Worm (Caenorhabditis elegans): ENCODE data around the gene ugt-40.

The ugt-40 gene

ce11 chrV:7129460-7129859 is 12.3 kb downstream of the ugt-40 start, which contains the start of gene T01C4.8:
TSS of gene T01C4.8 (minus strand) at chrV:7129560.
- TF ChIP-seq ama-1 (optimal IDR thresholded peaks at IDR 0.05) (no peak), nhr-76 (tag; optimal IDR thresholded peaks at IDR 0.05) (no peak), snpc-1.2 (GFP tag; IDR thresholded peaks at IDR 0.05) (no peak), mep-1 (tag; optimal IDR thresholded peaks at IDR 0.05) (no peak), zfp-2 (tag; optimal IDR thresholded peaks at IDR 0.05) (no peak), set-16 (GFP tag; IDR thresholded peaks at IDR 0.05) (no peak), lin-1 (GFP tag; IDR thresholded peaks at IDR 0.05) (no peak), unc-39 (tag; optimal IDR thresholded peaks at IDR 0.05) (no peak), nhr-6 (tag; optimal IDR thresholded peaks at IDR 0.05) (no peak), nhr-41 (GFP tag; IDR thresholded peaks at IDR 0.05) (no peak), nhr-102 (tag; optimal IDR thresholded peaks at IDR 0.05) (no peak), lim-7 (GFP tag; IDR thresholded peaks at IDR 0.05) (no peak), sdz-12 (GFP tag; optimal IDR thresholded peaks at IDR 0.05) (no peak)

ce11 chrV:7123979-7124378 is 17.8 kb downstream of the ugt-40 start:
- TF ChIP-seq unc-62 (GFP tag; optimal IDR thresholded peaks at IDR 0.05 in 1 of 2) (peak in 1 of 2 experiments; percentile 96), unc-62 (tag; optimal IDR thresholded peaks at IDR 0.05) (no peak), daf-8 (GFP tag; IDR thresholded peaks at IDR 0.05) (no peak)

- TF ChIP-seq ama-1 (optimal IDR thresholded peaks at IDR 0.05) (no peak), aha-1 (tag) (peak; percentile 91), unc-62 (GFP tag; optimal IDR thresholded peaks at IDR 0.05 in 1 of 2) (peak in 1 of 2 experiments; percentile 67), unc-62 (tag; optimal IDR thresholded peaks at IDR 0.05) (no peak)
Observed at ce11 chrV:7123188-7123708, 18.5 kb downstream of the ugt-40 start, which contains the start of gene lmd-5. TSS of gene lmd-5 (plus strand) at chrV:7123658.

ce11 chrV:7120168-7120567 is 21.6 kb downstream of the ugt-40 start, which contains the start of gene srx-34:
TSS of gene srx-34 (minus strand) at chrV:7120268.
- TF ChIP-seq nhr-76 (tag; optimal IDR thresholded peaks at IDR 0.05): no peak
- TF ChIP-seq fkh-10 (GFP tag; optimal IDR thresholded peaks at IDR 0.05): no peak
- TF ChIP-seq lin-29 (GFP tag; IDR thresholded peaks at IDR 0.05): no peak
- TF ChIP-seq ceh-82 (tag; optimal IDR thresholded peaks at IDR 0.05): no peak
- TF ChIP-seq nhr-111 (GFP tag; optimal IDR thresholded peaks at IDR 0.05): no peak
- TF ChIP-seq ztf-11 (tag; optimal IDR thresholded peaks at IDR 0.05): no peak
- no peak for TF ChIP-seq F37D6.2 (tag; optimal IDR thresholded peaks at IDR 0.05)
- TF ChIP-seq spr-3 (GFP tag; optimal IDR thresholded peaks at IDR 0.05): no peak
- TF ChIP-seq lim-7 (GFP tag; IDR thresholded peaks at IDR 0.05): no peak
- TF ChIP-seq set-16 (GFP tag; IDR thresholded peaks at IDR 0.05): no peak
- TF ChIP-seq snpc-1.2 (GFP tag; IDR thresholded peaks at IDR 0.05): no peak
- no peak for TF ChIP-seq mdt-29 (GFP tag; IDR thresholded peaks at IDR 0.05)
- no peak for TF ChIP-seq jun-1 (tag; optimal IDR thresholded peaks at IDR 0.05)
- TF ChIP-seq duxl-1 (tag; optimal IDR thresholded peaks at IDR 0.05; ENCODE audit: poor library complexity): no peak
- TF ChIP-seq F49E8.2 (tag; optimal IDR thresholded peaks at IDR 0.05; ENCODE audit: borderline replicate concordance): no peak
- no peak for TF ChIP-seq Y105C5A.15 (GFP tag; IDR thresholded peaks at IDR 0.05)
- TF ChIP-seq D1046.2 (GFP tag; IDR thresholded peaks at IDR 0.05): no peak
- no peak for TF ChIP-seq zip-2 (tag; optimal IDR thresholded peaks at IDR 0.05)
- TF ChIP-seq nhr-237 (tag; optimal IDR thresholded peaks at IDR 0.05): no peak

ce11 chrV:7118796-7119195 is 23.0 kb downstream of the ugt-40 start, which contains the start of gene srx-33:
TSS of gene srx-33 (minus strand) at chrV:7118896.
- TF ChIP-seq ceh-44 (GFP tag; IDR thresholded peaks at IDR 0.05) (no peak), unc-130 (GFP tag; optimal IDR thresholded peaks at IDR 0.05) (no peak), nhr-25 (tag; optimal IDR thresholded peaks at IDR 0.05; ENCODE audit: borderline replicate concordance, insufficient read depth) (no peak), zfp-3 (GFP tag; conservative IDR thresholded peaks at IDR 0.05) (no peak), tag-97 (GFP tag; IDR thresholded peaks at IDR 0.05) (no peak), dmd-6 (GFP tag; IDR thresholded peaks at IDR 0.05) (no peak)

Data from whole organism, L4 larva.